Fruit fly (Drosophila melanogaster): Measurements from ENCODE around the gene Mec2.

dm6 chrX:19157471-19157870 is 30.4 kb upstream of the Mec2 start:
- TF ChIP-seq D1 (tag; optimal IDR thresholded peaks at IDR 0.05) (no peak), CG13204 (GFP tag; optimal IDR thresholded peaks at IDR 0.05) (no peak), gl (tag; optimal IDR thresholded peaks at IDR 0.05) (no peak), CG15710 (tag; optimal IDR thresholded peaks at IDR 0.05) (no peak)
